Worm (Caenorhabditis elegans): ENCODE results near the gene ccar-1.

The ccar-1 gene

ce11 chrIV:14050442-14050841, 20.9 kb upstream of the ccar-1 start (continued):
- TF ChIP-seq dmd-6 (GFP tag; IDR thresholded peaks at IDR 0.05): peak; percentile 72
- no peak for TF ChIP-seq D1046.2 (GFP tag; IDR thresholded peaks at IDR 0.05)
- TF ChIP-seq nhr-41 (GFP tag; IDR thresholded peaks at IDR 0.05): no peak

DNA sequence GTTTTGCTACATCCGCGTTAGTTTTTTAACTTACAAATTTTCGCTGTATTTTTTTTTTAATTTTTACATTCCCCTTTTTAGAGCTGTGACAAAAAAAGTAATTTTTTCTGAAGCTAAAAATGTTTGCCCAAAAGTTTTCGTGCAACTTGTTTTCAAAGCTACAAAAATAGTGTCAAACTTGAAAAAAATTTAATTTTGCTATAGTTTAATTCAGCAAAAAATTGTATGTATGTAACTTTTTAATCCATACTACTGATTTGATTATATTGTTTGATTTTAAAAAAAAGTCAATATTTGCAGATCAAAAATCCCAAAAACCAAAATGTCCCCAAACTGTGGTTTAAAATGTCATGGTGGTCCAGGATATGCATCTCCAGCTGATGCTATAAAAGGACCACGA, 20.4 kb upstream of the ccar-1 start, which contains the start of gene semo-1:
TSS of gene semo-1 (plus strand) at position 301 of the 400 bp plus-strand sequence.
- TF ChIP-seq D1046.2 (GFP tag; IDR thresholded peaks at IDR 0.05) (no peak), aha-1 (tag) (no peak), pha-4 (GFP tag; IDR thresholded peaks at IDR 0.05) (no peak), pha-4 (tag; optimal IDR thresholded peaks at IDR 0.05) (no peak)

DNA sequence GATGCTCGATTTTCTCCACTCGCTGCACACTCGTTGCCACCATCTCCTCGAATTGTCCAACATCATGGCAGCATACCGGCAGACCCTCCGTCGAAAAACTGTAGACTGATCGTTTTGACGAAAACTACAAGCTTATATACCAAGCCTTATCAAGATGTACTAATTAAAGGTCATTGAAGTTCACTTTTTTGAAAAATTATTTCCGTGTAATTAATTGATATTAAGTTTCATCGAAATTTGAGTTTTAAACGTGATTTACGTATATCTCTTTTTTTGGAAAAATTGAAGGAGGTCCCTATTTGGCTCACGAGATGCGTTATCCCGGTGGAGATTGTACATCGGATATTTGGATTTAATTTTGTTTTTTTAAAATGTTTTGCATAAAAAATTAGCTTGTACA, 10.7 kb upstream of the ccar-1 start, which contains the start of gene Y37A1B.4:
TSS of gene Y37A1B.4 (minus strand) at position 101 of the 400 bp plus-strand sequence.
- TF ChIP-seq aha-1 (tag) (no peak), lin-38 (GFP tag; IDR thresholded peaks at IDR 0.05) (0 out of 2 replicates have a peak, but pooled peaks have one; percentile 5), hlh-11 (tag; optimal IDR thresholded peaks at IDR 0.05) (no peak), egl-43 (GFP tag; IDR thresholded peaks at IDR 0.05) (no peak)

DNA sequence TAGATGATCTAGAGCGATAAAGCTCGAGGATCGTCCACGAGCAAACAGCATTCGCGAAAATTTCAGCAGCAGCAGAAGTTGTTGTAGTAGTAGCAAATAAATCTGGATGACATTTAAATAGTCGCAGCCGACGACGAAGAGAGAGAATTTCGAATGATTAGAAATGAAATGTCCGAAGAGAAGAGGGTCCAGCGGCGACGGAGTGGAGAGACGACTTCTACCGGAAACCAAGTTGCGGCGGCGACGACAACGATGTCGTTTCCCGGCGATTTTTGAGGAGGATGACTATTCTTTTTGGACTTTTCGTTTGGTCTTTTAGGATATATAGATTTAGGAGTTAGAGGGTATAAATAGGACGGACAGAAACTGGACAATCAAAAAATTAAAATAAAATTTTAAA, 4.9 kb upstream of the ccar-1 start:
- TF ChIP-seq ama-1 (optimal IDR thresholded peaks at IDR 0.05): no peak
- peak; percentile 67 for TF ChIP-seq aha-1 (tag)
- TF ChIP-seq skn-1 (tag; optimal IDR thresholded peaks at IDR 0.05): no peak

DNA sequence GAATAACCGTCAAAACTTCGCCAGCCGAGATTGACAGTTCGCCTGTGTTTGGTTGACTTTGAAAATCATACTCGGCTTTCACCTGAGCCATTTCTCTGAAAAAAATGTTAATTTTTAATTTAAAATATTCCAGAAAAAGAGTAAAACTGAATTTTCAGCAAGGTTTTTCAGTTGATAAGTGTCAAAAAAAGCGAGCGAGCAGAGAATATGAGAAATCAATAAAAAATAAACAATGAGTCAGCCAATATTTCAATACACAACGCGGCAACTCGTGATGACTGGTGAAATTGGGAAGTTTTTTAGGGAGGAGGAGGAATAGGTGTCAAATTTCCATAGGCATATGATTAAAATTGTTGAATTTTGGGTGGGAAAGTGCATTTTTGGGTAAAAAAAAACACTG, 1.6 kb upstream of the ccar-1 start, which contains the start of gene lst-4:
TSS of gene lst-4 (minus strand) at position 101 of the 400 bp plus-strand sequence.
- TF ChIP-seq ama-1 (optimal IDR thresholded peaks at IDR 0.05): no peak
- TF ChIP-seq zfp-3 (GFP tag; conservative IDR thresholded peaks at IDR 0.05): no peak
- no peak for TF ChIP-seq R02D3.7 (tag; optimal IDR thresholded peaks at IDR 0.05)
- TF ChIP-seq egl-27 (tag; optimal IDR thresholded peaks at IDR 0.05): no peak
- no peak for TF ChIP-seq mxl-2 (GFP tag; conservative IDR thresholded peaks at IDR 0.05)
- TF ChIP-seq dmd-9 (GFP tag; IDR thresholded peaks at IDR 0.05): no peak
- TF ChIP-seq ztf-7 (tag; optimal IDR thresholded peaks at IDR 0.05): no peak
- no peak for TF ChIP-seq mdt-29 (GFP tag; IDR thresholded peaks at IDR 0.05)
- TF ChIP-seq F37D6.2 (tag; optimal IDR thresholded peaks at IDR 0.05): no peak
- TF ChIP-seq nhr-28 (tag; optimal IDR thresholded peaks at IDR 0.05): no peak
- TF ChIP-seq fos-1 (tag; optimal IDR thresholded peaks at IDR 0.05): no peak
- no peak for TF ChIP-seq lim-7 (GFP tag; IDR thresholded peaks at IDR 0.05)
- TF ChIP-seq F26F4.8 (GFP tag; conservative IDR thresholded peaks at IDR 0.05): no peak
- no peak for TF ChIP-seq zip-2 (tag; optimal IDR thresholded peaks at IDR 0.05)
- no peak for TF ChIP-seq mxl-3 (GFP tag; optimal IDR thresholded peaks at IDR 0.05)
- TF ChIP-seq egl-43 (GFP tag; IDR thresholded peaks at IDR 0.05): no peak

- TF ChIP-seq hlh-11 (tag; optimal IDR thresholded peaks at IDR 0.05) (peak; percentile 75), lin-38 (GFP tag; IDR thresholded peaks at IDR 0.05) (peak; percentile 93), vab-7 (GFP tag; IDR thresholded peaks at IDR 0.05) (0 out of 2 replicates have a peak, but pooled peaks have one; percentile 10), lsy-2 (tag; optimal IDR thresholded peaks at IDR 0.05) (peak in 1 of 2 experiments; percentile 14), mes-2 (tag; optimal IDR thresholded peaks at IDR 0.05; ENCODE audit: poor library complexity, severe bottlenecking) (peak; percentile 37), nhr-48 (tag; optimal IDR thresholded peaks at IDR 0.05) (peak; percentile 35), snpc-1.2 (GFP tag; IDR thresholded peaks at IDR 0.05) (peak; percentile 83), ztf-7 (tag; optimal IDR thresholded peaks at IDR 0.05) (no peak), attf-4 (tag; optimal IDR thresholded peaks at IDR 0.05) (no peak), dpl-1 (GFP tag; optimal IDR thresholded peaks at IDR 0.05) (peak; percentile 54), unc-39 (tag; optimal IDR thresholded peaks at IDR 0.05) (no peak)
Observed at ce11 chrIV:14070185-14070991, 960 bp upstream of the ccar-1 start.
